Worm (Caenorhabditis elegans): ENCODE measurements around the gene fbxa-143.

DNA sequence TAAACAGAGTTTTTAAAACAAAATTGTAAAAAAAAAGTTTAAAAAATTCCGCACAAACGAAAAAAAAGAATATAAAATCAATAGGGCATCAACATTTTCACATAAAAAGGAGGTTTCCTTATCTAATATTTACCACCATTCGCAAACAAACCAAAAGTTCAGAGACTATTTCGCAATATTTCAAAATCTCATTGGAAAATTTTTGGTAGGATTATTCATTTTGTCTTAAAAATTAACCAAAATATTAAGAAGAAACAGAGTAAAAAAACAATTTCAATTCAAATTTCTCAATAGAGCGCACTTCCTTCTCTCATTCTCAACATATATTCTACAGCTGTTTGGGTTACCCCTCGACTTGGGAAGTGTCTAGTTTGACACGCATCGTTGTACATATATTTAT, 32.8 kb upstream of the fbxa-143 start:
- TF ChIP-seq pat-9 (tag; optimal IDR thresholded peaks at IDR 0.05) (no peak), pha-4 (tag; optimal IDR thresholded peaks at IDR 0.05) (no peak), fkh-6 (tag; optimal IDR thresholded peaks at IDR 0.05) (no peak), ama-1 (optimal IDR thresholded peaks at IDR 0.05) (no peak), ztf-16 (tag; optimal IDR thresholded peaks at IDR 0.05) (no peak), lim-6 (tag; optimal IDR thresholded peaks at IDR 0.05) (no peak), unc-55 (GFP tag; optimal IDR thresholded peaks at IDR 0.05) (no peak), nhr-11 (tag; optimal IDR thresholded peaks at IDR 0.05) (no peak), tbx-2 (tag; optimal IDR thresholded peaks at IDR 0.05) (no peak), elt-4 (tag; optimal IDR thresholded peaks at IDR 0.05) (no peak), dve-1 (tag; optimal IDR thresholded peaks at IDR 0.05) (no peak), gmeb-2 (tag; optimal IDR thresholded peaks at IDR 0.05) (no peak), T23F11.4 (GFP tag; optimal IDR thresholded peaks at IDR 0.05) (no peak)

Measured in whole organism, late embryonic.